Worm (Caenorhabditis elegans) whole organism, young adult: Measurements from ENCODE around the gene clec-27.

Source experiments
- C06A6.2 ChIP-seq: fragments of 200-800 bp; sonication (Bioruptor generic); conservative IDR thresholded peaks from 2 replicates; pipeline ENCODE4 v1.3.6; 2022; ENCODE audit warnings: missing genetic modification characterization, missing compliant biosample characterization
- F10E7.11 ChIP-seq: sonication (generic microtip); optimal IDR thresholded peaks from 2 replicates; lab custom pipeline; 2017; ENCODE audit warnings: mild to moderate bottlenecking, missing genetic modification characterization, moderate library complexity, missing compliant biosample characterization
- F23B12.7 ChIP-seq: sonication (generic microtip); optimal IDR thresholded peaks from 2 replicates; lab custom pipeline; 2017; ENCODE audit warnings: missing genetic modification characterization, mild to moderate bottlenecking, missing compliant biosample characterization, antibody characterized with exemption, moderate library complexity; ENCODE audit not compliant: insufficient read depth
- F39B2.1 ChIP-seq: fragments of 200-800 bp; sonication (Bioruptor generic); IDR thresholded peaks from 2 replicates; pipeline ENCODE4 v1.3.6; 2022; ENCODE audit warnings: missing genetic modification reagents, missing genetic modification characterization, missing compliant biosample characterization
- F55B11.4 ChIP-seq: sonication (generic microtip); optimal IDR thresholded peaks from 2 replicates; lab custom pipeline; 2016; ENCODE audit warnings: missing compliant biosample characterization, missing genetic modification characterization, borderline replicate concordance; ENCODE audit not compliant: insufficient read depth
- F57A8.1 ChIP-seq: fragments of 200-800 bp; sonication (Bioruptor generic); optimal IDR thresholded peaks from 2 replicates; lab custom pipeline; 2018; ENCODE audit warnings: mild to moderate bottlenecking, missing genetic modification characterization, moderate library complexity, missing compliant biosample characterization
- atf-7 ChIP-seq: sonication (generic microtip); optimal IDR thresholded peaks from 2 replicates; lab custom pipeline; 2017; ENCODE audit warnings: mild to moderate bottlenecking, missing genetic modification characterization, missing compliant biosample characterization
- athp-1 ChIP-seq: sonication (generic microtip); optimal IDR thresholded peaks from 2 replicates; lab custom pipeline; 2017; ENCODE audit warnings: mild to moderate bottlenecking, missing genetic modification characterization, missing compliant biosample characterization
- attf-5 ChIP-seq: fragments of 200-800 bp; sonication (Bioruptor generic); optimal IDR thresholded peaks from 2 replicates; lab custom pipeline; 2018; ENCODE audit warnings: mild to moderate bottlenecking, missing genetic modification characterization, missing compliant biosample characterization
- attf-6 ChIP-seq: fragments of 200-800 bp; sonication (Bioruptor generic); IDR thresholded peaks from 2 replicates; pipeline ENCODE4 v1.3.6; 2022; ENCODE audit warnings: missing genetic modification reagents, missing genetic modification characterization, missing compliant biosample characterization
- ceh-100 ChIP-seq: fragments of 200-800 bp; sonication (Bioruptor generic); IDR thresholded peaks from 2 replicates; pipeline ENCODE4 v1.3.6; 2022; ENCODE audit warnings: missing genetic modification reagents, missing genetic modification characterization, missing compliant biosample characterization
- ceh-40 ChIP-seq: fragments of 200-800 bp; sonication (Bioruptor generic); IDR thresholded peaks from 2 replicates; pipeline ENCODE4 v1.3.6; 2022; ENCODE audit warnings: missing genetic modification characterization, missing compliant biosample characterization
- ceh-91 ChIP-seq: fragments of 200-800 bp; sonication (Bioruptor generic); IDR thresholded peaks from 2 replicates; pipeline ENCODE4 v1.3.6; 2022; ENCODE audit warnings: missing genetic modification reagents, missing genetic modification characterization, missing compliant biosample characterization
- dpl-1 ChIP-seq: fragments of 150-350 bp; optimal IDR thresholded peaks from 2 replicates; lab custom pipeline; 2014; ENCODE audit warnings: missing biosample characterization, missing genetic modification reagents, missing genetic modification characterization
- egrh-3 ChIP-seq: fragments of 200-800 bp; sonication (Bioruptor generic); IDR thresholded peaks from 2 replicates; pipeline ENCODE4 v1.3.6; 2022; ENCODE audit warnings: missing genetic modification reagents, missing genetic modification characterization, missing compliant biosample characterization
- ekl-4 ChIP-seq: fragments of 200-800 bp; sonication (Bioruptor generic); IDR thresholded peaks from 2 replicates; pipeline ENCODE4 v1.3.6; 2022; ENCODE audit warnings: missing genetic modification reagents, missing genetic modification characterization, missing compliant biosample characterization
- gei-17 ChIP-seq: fragments of 200-800 bp; sonication (Bioruptor generic); optimal IDR thresholded peaks from 2 replicates; lab custom pipeline; 2018; ENCODE audit warnings: mild to moderate bottlenecking, missing genetic modification characterization, missing compliant biosample characterization
- hmg-20 ChIP-seq: fragments of 200-800 bp; sonication (Bioruptor generic); IDR thresholded peaks from 2 replicates; pipeline ENCODE4 v1.3.6; 2022; ENCODE audit warnings: missing genetic modification reagents, missing genetic modification characterization, missing compliant biosample characterization
- hsf-1 ChIP-seq: fragments of 200-800 bp; sonication (Bioruptor generic); IDR thresholded peaks from 2 replicates; pipeline ENCODE4 v1.3.6; 2022; ENCODE audit warnings: missing genetic modification reagents, missing genetic modification characterization, missing compliant biosample characterization
- let-607 ChIP-seq, 2 experiments: fragments of 200-800 bp in 1 of 2; sonication (Bioruptor generic) in 1 of 2; sonication (generic microtip) in 1 of 2; optimal IDR thresholded peaks; 2 replicates each; lab custom pipeline; 2016 to 2018; ENCODE audit warnings: mild to moderate bottlenecking in 2 of 2, missing compliant biosample characterization in 2 of 2, missing genetic modification characterization in 2 of 2, moderate library complexity in 2 of 2, missing genotype in 1 of 2
- lin-54 ChIP-seq: fragments of 200-800 bp; sonication (Bioruptor generic); optimal IDR thresholded peaks from 2 replicates; lab custom pipeline; 2018; ENCODE audit warnings: mild to moderate bottlenecking, missing genetic modification characterization, missing compliant biosample characterization
- lsl-1 ChIP-seq: fragments of 200-800 bp; sonication (Bioruptor generic); optimal IDR thresholded peaks from 2 replicates; lab custom pipeline; 2018; ENCODE audit warnings: mild to moderate bottlenecking, missing genetic modification characterization, moderate library complexity, missing compliant biosample characterization
- madf-10 ChIP-seq: sonication (generic microtip); optimal IDR thresholded peaks from 2 replicates; lab custom pipeline; 2016; ENCODE audit warnings: mild to moderate bottlenecking, missing genetic modification characterization, missing compliant biosample characterization
- madf-6 ChIP-seq: fragments of 200-800 bp; sonication (Bioruptor generic); IDR thresholded peaks from 2 replicates; pipeline ENCODE4 v1.3.6; 2022; ENCODE audit warnings: missing genetic modification reagents, missing genetic modification characterization, missing compliant biosample characterization
- mes-4 ChIP-seq: sonication (generic microtip); optimal IDR thresholded peaks from 2 replicates; lab custom pipeline; 2016; ENCODE audit warnings: missing genotype, missing genetic modification characterization, missing compliant biosample characterization
- mxl-1 ChIP-seq: sonication (generic microtip); optimal IDR thresholded peaks from 2 replicates; lab custom pipeline; 2016; ENCODE audit warnings: missing genetic modification characterization, missing compliant biosample characterization
- nfyb-1 ChIP-seq: fragments of 200-800 bp; sonication (Bioruptor generic); IDR thresholded peaks from 2 replicates; pipeline ENCODE4 v1.3.6; 2022; ENCODE audit warnings: missing genetic modification reagents, missing genetic modification characterization, missing compliant biosample characterization
- nhr-120 ChIP-seq: fragments of 200-800 bp; sonication (Bioruptor generic); IDR thresholded peaks from 2 replicates; pipeline ENCODE4 v1.3.6; 2022; ENCODE audit warnings: missing genetic modification characterization, missing compliant biosample characterization
- nhr-27 ChIP-seq: fragments of 200-800 bp; sonication (Bioruptor generic); optimal IDR thresholded peaks from 2 replicates; lab custom pipeline; 2018; ENCODE audit warnings: mild to moderate bottlenecking, missing genetic modification characterization, moderate library complexity, missing compliant biosample characterization
- nhr-90 ChIP-seq: sonication (generic microtip); optimal IDR thresholded peaks from 2 replicates; lab custom pipeline; 2016; ENCODE audit warnings: missing genotype, mild to moderate bottlenecking, missing genetic modification characterization, missing compliant biosample characterization
- snpc-4 ChIP-seq, 5 experiments: fragments of 150-350 bp in 1 of 5; sonication (generic microtip) in 4 of 5; optimal IDR thresholded peaks; 2 replicates each; lab custom pipeline; 2014 to 2018; ENCODE audit warnings: missing genetic modification characterization in 5 of 5, missing biosample characterization in 3 of 5, antibody characterized with exemption in 2 of 5, mild to moderate bottlenecking in 2 of 5, missing compliant biosample characterization in 2 of 5, missing genotype in 2 of 5, moderate library complexity in 2 of 5, missing genetic modification reagents in 1 of 5
- unc-130 ChIP-seq: sonication (generic microtip); optimal IDR thresholded peaks from 2 replicates; lab custom pipeline; 2016; ENCODE audit warnings: missing genetic modification reagents, missing genetic modification characterization, missing compliant biosample characterization
- zfh-2 ChIP-seq: fragments of 200-800 bp; sonication (Bioruptor generic); conservative IDR thresholded peaks from 2 replicates; pipeline ENCODE4 v1.3.6; 2022; ENCODE audit warnings: missing genetic modification reagents, missing genetic modification characterization, missing compliant biosample characterization
- ztf-25 ChIP-seq: fragments of 200-800 bp; sonication (Bioruptor generic); IDR thresholded peaks from 2 replicates; pipeline ENCODE4 v1.3.6; 2022; ENCODE audit warnings: missing genetic modification reagents, missing genetic modification characterization, missing compliant biosample characterization
- ztf-26 ChIP-seq: sonication (generic microtip); optimal IDR thresholded peaks from 2 replicates; lab custom pipeline; 2017; ENCODE audit warnings: missing genetic modification characterization, missing compliant biosample characterization
- ztf-6 ChIP-seq: fragments of 200-800 bp; sonication (Bioruptor generic); IDR thresholded peaks from 2 replicates; pipeline ENCODE4 v1.3.6; 2022; ENCODE audit warnings: missing genetic modification reagents, missing genetic modification characterization, missing compliant biosample characterization

clec-27 gene

DNA sequence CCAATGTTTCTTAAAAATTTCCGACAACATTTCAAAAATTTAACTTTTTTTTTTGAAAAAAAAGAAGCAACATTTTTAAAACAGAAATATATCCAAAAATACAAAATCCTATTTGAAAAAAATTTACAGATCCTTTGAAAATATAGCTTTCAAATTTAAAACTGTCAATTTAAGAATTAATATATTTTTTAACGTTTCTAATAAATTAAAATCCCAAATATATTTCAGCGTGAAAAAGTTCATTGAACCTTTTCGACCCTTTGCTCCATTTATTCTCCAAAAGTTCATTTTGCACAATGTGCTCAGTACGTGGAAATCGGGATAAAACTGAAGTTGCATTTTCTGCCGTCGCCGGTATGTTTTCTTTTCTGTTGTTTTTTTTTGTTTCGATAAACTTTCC, 21.6 kb upstream of the clec-27 start, which contains the start of gene phy-3:
phy-3 (plus strand) TSS at position 301 of the 400 bp plus-strand sequence.
- TF ChIP-seq madf-10 (tag; lab: Kevin White, UChicago) = no peak
- TF ChIP-seq madf-6 (GFP tag; lab: Robert Waterston, UW) = no peak
- no peak for TF ChIP-seq unc-130
- no peak for TF ChIP-seq F39B2.1
- TF ChIP-seq let-607 (tag; optimal IDR thresholded peaks at IDR 0.05; lab: Kevin White, UChicago) = no peak
- no peak for TF ChIP-seq ceh-91 (GFP tag; lab: Robert Waterston, UW)
- TF ChIP-seq hmg-20 (GFP tag; lab: Robert Waterston, UW) = no peak
- no peak for TF ChIP-seq gei-17 (GFP tag; lab: Kevin White, UChicago)
- TF ChIP-seq C06A6.2 (GFP tag; lab: Robert Waterston, UW) = no peak

DNA sequence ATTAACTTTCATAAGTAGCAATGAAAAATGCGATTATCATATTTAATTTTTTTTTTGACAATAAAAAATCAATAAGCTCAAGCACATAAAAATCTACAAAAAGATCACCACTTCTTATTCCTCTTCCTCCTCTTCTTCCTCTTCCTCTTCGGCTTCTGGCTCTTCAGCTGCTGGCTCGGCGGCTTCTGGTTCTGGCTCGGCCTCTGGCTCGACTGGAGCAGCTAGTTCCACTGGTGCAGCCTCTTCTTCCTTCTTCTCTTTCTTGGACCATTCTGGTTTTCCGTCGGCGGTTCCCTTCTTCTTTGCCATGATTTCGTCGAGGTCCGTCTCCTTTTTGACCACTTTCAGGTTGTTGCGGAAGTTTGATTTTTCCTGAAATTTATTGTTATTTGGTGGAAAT, 20.8 kb upstream of the clec-27 start:
- TF ChIP-seq attf-6 (GFP tag; lab: Robert Waterston, UW) = no peak
- TF ChIP-seq egrh-3 (GFP tag; lab: Robert Waterston, UW) = peak; percentile 52; the same call in 1 of the 2 replicates

DNA sequence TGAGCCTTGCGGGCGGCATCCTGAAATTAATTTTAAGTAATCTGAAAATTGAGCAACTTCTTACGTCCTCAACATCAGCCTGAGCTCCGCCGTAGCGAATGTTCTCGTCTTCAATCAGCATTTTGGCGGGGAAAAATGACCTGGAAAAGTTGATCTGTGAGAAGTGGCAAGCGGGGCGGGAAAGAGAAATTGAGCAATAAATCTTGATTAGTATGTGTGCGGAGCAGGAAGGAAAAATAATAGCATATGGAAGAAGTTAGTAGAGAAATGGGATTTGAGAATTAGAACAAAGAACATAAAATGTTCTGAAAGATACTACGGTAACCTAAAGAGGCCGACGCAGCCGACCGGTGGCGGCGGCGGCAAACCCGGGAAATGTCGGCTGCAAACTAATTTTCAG, 19.4 kb upstream of the clec-27 start, which contains the start of gene tni-3:
tni-3 (minus strand) TSS at position 140 of the 400 bp plus-strand sequence.
- no peak for TF ChIP-seq attf-5 (GFP tag; lab: Kevin White, UChicago)

DNA sequence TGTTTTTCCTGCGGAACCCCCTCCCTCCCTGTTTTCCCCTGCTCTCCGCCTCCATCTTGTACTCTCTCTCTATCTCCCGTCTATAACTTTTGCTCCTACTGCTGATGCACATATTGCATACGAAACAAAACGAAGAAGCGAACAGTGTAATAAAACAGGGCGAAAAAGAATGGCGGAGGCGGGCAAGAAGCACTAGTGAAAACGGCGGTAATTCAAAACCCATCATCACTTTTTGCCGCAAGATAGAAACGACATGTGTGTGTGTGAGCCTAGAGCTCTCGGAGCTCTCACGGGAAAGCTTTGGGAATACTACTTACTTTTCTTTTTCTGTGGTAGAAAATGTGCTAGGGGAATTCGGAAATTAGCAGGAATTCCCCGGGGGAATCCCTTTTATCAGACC, 18.3 kb upstream of the clec-27 start:
- no peak for TF ChIP-seq nhr-27 (tag; lab: Kevin White, UChicago)
- TF ChIP-seq dpl-1 = no peak
- TF ChIP-seq unc-130 = no peak
- TF ChIP-seq mes-4 (tag; lab: Kevin White, UChicago) = no peak
- TF ChIP-seq lin-54 (GFP tag; lab: Kevin White, UChicago) = no peak
- TF ChIP-seq ekl-4 (GFP tag; lab: Robert Waterston, UW) = no peak
- no peak for TF ChIP-seq ceh-100 (GFP tag; lab: Robert Waterston, UW)
- TF ChIP-seq nhr-90 (tag; lab: Kevin White, UChicago) = no peak
- no peak for TF ChIP-seq ztf-6 (GFP tag; lab: Robert Waterston, UW)
- TF ChIP-seq athp-1 (tag; lab: Kevin White, UChicago) = no peak
- TF ChIP-seq F10E7.11 (tag; lab: Kevin White, UChicago) = no peak

DNA sequence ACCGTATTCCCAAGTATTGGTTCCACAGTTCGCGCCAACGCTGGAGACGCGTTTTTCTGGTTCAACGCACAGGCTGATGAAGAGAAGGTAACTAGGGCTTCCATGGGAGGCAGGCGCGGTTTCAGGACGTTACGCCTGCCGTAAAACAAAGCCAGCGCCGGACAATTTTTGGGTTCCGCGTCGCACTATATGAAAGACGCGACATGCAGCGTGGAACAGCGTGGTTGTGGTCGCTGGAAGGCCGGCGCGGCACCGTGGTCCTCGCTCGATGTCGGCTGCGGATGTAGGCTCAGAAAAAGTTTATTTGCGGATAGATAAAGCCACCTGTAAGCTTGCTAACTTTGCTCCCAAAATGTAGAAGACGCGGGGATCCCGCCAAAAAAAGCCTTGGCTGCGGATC, 16.0 kb upstream of the clec-27 start:
- TF ChIP-seq ztf-25 (no peak), madf-6 (GFP tag; lab: Robert Waterston, UW) (no peak), atf-7 (tag; lab: Kevin White, UChicago) (no peak), mxl-1 (tag; lab: Kevin White, UChicago) (no peak), hsf-1 (no peak), lsl-1 (no peak), F23B12.7 (tag; lab: Kevin White, UChicago) (no peak), zfh-2 (GFP tag; lab: Robert Waterston, UW) (peak; percentile 68), ceh-40 (GFP tag; lab: Robert Waterston, UW) (no peak), snpc-4 (GFP tag; optimal IDR thresholded peaks at IDR 0.05; lab: Kevin White, UChicago) (no peak), snpc-4 (tag; optimal IDR thresholded peaks at IDR 0.05; lab: Kevin White, UChicago) (peak in 2 of 4 experiments; percentile 47 to 75), F57A8.1 (GFP tag; lab: Kevin White, UChicago) (no peak), nfyb-1 (GFP tag; lab: Robert Waterston, UW) (0 out of 2 replicates have a peak, but pooled peaks have one; percentile 39), F55B11.4 (tag; lab: Kevin White, UChicago) (no peak), nhr-120 (no peak), ztf-26 (tag; lab: Kevin White, UChicago) (no peak)
